Worm (Caenorhabditis elegans) whole organism, L4 larva: Measurements from ENCODE around the gene mca-1.

Source experiments
- D1046.2 ChIP-seq: fragments of 200-800 bp; sonication (Bioruptor generic); IDR thresholded peaks from 2 replicates; pipeline ENCODE4 v1.3.6; 2022; ENCODE audit warnings: missing genetic modification characterization, missing compliant biosample characterization
- F26F4.8 ChIP-seq: fragments of 200-800 bp; sonication (Bioruptor generic); conservative IDR thresholded peaks from 2 replicates; pipeline ENCODE4 v1.3.6; 2022; ENCODE audit warnings: missing genetic modification characterization, missing compliant biosample characterization
- T26A8.4 ChIP-seq: fragments of 200-800 bp; sonication (Bioruptor generic); IDR thresholded peaks from 2 replicates; pipeline ENCODE4 v1.3.6; 2022; ENCODE audit warnings: missing genetic modification characterization, missing compliant biosample characterization
- Y48G9A.11 ChIP-seq: fragments of 200-800 bp; sonication (Bioruptor generic); IDR thresholded peaks from 2 replicates; pipeline ENCODE4 v1.3.6; 2022; ENCODE audit warnings: missing genetic modification reagents, missing genetic modification characterization, missing compliant biosample characterization
- Y5F2A.4 ChIP-seq: fragments of 200-800 bp; sonication (Bioruptor generic); optimal IDR thresholded peaks from 2 replicates; lab custom pipeline; 2018; ENCODE audit warnings: mild to moderate bottlenecking, missing genetic modification characterization, missing compliant biosample characterization
- ZK546.5 ChIP-seq, 2 experiments: sonication (generic microtip); optimal IDR thresholded peaks; 2 replicates each; lab custom pipeline; 2017; ENCODE audit warnings: missing biosample characterization in 2 of 2, missing genetic modification characterization in 2 of 2
- aha-1 ChIP-seq: fragments of 150-350 bp; peaks from one replicate; lab custom pipeline; 2014; ENCODE audit warnings: missing biosample characterization, missing genetic modification characterization
- aly-2 ChIP-seq: sonication (generic microtip); optimal IDR thresholded peaks from 2 replicates; lab custom pipeline; 2018; ENCODE audit warnings: missing biosample characterization, missing genetic modification characterization
- ceh-20 ChIP-seq: fragments of 200-800 bp; sonication (Bioruptor generic); IDR thresholded peaks from 2 replicates; pipeline ENCODE4 v1.3.6; 2022; ENCODE audit warnings: missing genetic modification reagents, missing genetic modification characterization, missing compliant biosample characterization
- ceh-44 ChIP-seq: fragments of 200-800 bp; sonication (Bioruptor generic); IDR thresholded peaks from 2 replicates; pipeline ENCODE4 v1.3.6; 2022; ENCODE audit warnings: missing genetic modification reagents, missing genetic modification characterization, missing compliant biosample characterization
- cey-2 ChIP-seq: sonication (generic microtip); optimal IDR thresholded peaks from 3 replicates; lab custom pipeline; 2017; ENCODE audit warnings: missing genetic modification characterization, mild to moderate bottlenecking, missing compliant biosample characterization, antibody characterized with exemption, borderline replicate concordance; ENCODE audit not compliant: insufficient read depth
- daf-12 ChIP-seq: fragments of 150-350 bp; optimal IDR thresholded peaks from 2 replicates; lab custom pipeline; 2014; ENCODE audit warnings: missing biosample characterization, missing genetic modification reagents, missing genetic modification characterization
- daf-19 ChIP-seq: fragments of 200-800 bp; sonication (Bioruptor generic); conservative IDR thresholded peaks from 2 replicates; pipeline ENCODE4 v1.3.6; 2022; ENCODE audit warnings: missing genetic modification characterization, missing compliant biosample characterization
- daf-8 ChIP-seq: fragments of 200-800 bp; sonication (Bioruptor generic); IDR thresholded peaks from 2 replicates; pipeline ENCODE4 v1.3.6; 2022; ENCODE audit warnings: missing genetic modification characterization, missing compliant biosample characterization
- duxl-1 ChIP-seq: sonication (generic microtip); optimal IDR thresholded peaks from 2 replicates; lab custom pipeline; 2016; ENCODE audit warnings: mild to moderate bottlenecking, missing genetic modification characterization, moderate library complexity, missing compliant biosample characterization; ENCODE audit not compliant: poor library complexity
- fkh-10 ChIP-seq: fragments of 150-350 bp; optimal IDR thresholded peaks from 2 replicates; lab custom pipeline; 2014; ENCODE audit warnings: missing biosample characterization, missing genetic modification reagents, missing genetic modification characterization
- hlh-30 ChIP-seq: sonication (generic microtip); optimal IDR thresholded peaks from 2 replicates; lab custom pipeline; 2017; ENCODE audit warnings: antibody characterized with exemption, mild to moderate bottlenecking, missing genetic modification characterization, missing compliant biosample characterization; ENCODE audit not compliant: insufficient read depth
- hmg-1.1 ChIP-seq: fragments of 200-800 bp; sonication (Bioruptor generic); IDR thresholded peaks from 2 replicates; pipeline ENCODE4 v1.3.6; 2022; ENCODE audit warnings: missing genetic modification reagents, missing genetic modification characterization, missing compliant biosample characterization
- lim-7 ChIP-seq: fragments of 200-800 bp; sonication (Bioruptor generic); IDR thresholded peaks from 2 replicates; pipeline ENCODE4 v1.3.6; 2022; ENCODE audit warnings: missing genetic modification characterization, missing compliant biosample characterization
- lin-38 ChIP-seq: fragments of 200-800 bp; sonication (Bioruptor generic); IDR thresholded peaks from 2 replicates; pipeline ENCODE4 v1.3.6; 2022; ENCODE audit warnings: missing genetic modification reagents, missing genetic modification characterization, missing compliant biosample characterization
- mep-1 ChIP-seq: fragments of 150-350 bp; sonication (generic microtip); optimal IDR thresholded peaks from 3 replicates; lab custom pipeline; 2014; ENCODE audit warnings: missing biosample characterization, missing genetic modification characterization
- mxl-3 ChIP-seq: fragments of 200-800 bp; sonication (Bioruptor generic); optimal IDR thresholded peaks from 2 replicates; lab custom pipeline; 2018; ENCODE audit warnings: mild to moderate bottlenecking, missing genetic modification characterization, missing compliant biosample characterization
- nhr-10 ChIP-seq: fragments of 150-350 bp; optimal IDR thresholded peaks from 2 replicates; lab custom pipeline; 2014; ENCODE audit warnings: missing biosample characterization, missing genetic modification characterization
- nhr-102 ChIP-seq: sonication (generic microtip); optimal IDR thresholded peaks from 2 replicates; lab custom pipeline; 2016; ENCODE audit warnings: mild to moderate bottlenecking, missing genetic modification characterization, moderate library complexity, missing compliant biosample characterization
- nhr-28 ChIP-seq: fragments of 150-350 bp; optimal IDR thresholded peaks from 2 replicates; lab custom pipeline; 2014; ENCODE audit warnings: missing biosample characterization, missing genetic modification characterization
- nhr-42 ChIP-seq: fragments of 200-800 bp; sonication (Bioruptor generic); IDR thresholded peaks from 2 replicates; pipeline ENCODE4 v1.3.6; 2022; ENCODE audit warnings: missing genetic modification characterization, missing compliant biosample characterization
- nhr-48 ChIP-seq: sonication (generic microtip); optimal IDR thresholded peaks from 2 replicates; lab custom pipeline; 2016; ENCODE audit warnings: mild to moderate bottlenecking, missing genetic modification characterization, missing compliant biosample characterization
- nhr-77 ChIP-seq: fragments of 150-350 bp; optimal IDR thresholded peaks from 2 replicates; lab custom pipeline; 2014; ENCODE audit warnings: missing biosample characterization, missing genetic modification characterization
- pha-4 ChIP-seq, 2 experiments: fragments of 150-350 bp in 1 of 2; fragments of 200-800 bp in 1 of 2; sonication (Bioruptor generic) in 1 of 2; IDR thresholded peaks in 1 of 2; optimal IDR thresholded peaks in 1 of 2; 2 replicates each; pipeline versions ENCODE4 v1.3.6 to Lab custom; 2014 to 2022; ENCODE audit warnings: missing genetic modification characterization in 2 of 2, missing genetic modification reagents in 2 of 2, missing biosample characterization in 1 of 2, missing compliant biosample characterization in 1 of 2
- php-3 ChIP-seq: fragments of 200-800 bp; sonication (Bioruptor generic); IDR thresholded peaks from 2 replicates; pipeline ENCODE4 v1.3.6; 2022; ENCODE audit warnings: missing genetic modification reagents, missing genetic modification characterization, missing compliant biosample characterization
- pqm-1 ChIP-seq: sonication (generic microtip); optimal IDR thresholded peaks from 2 replicates; lab custom pipeline; 2017; ENCODE audit warnings: missing biosample characterization, missing genetic modification characterization
- rbr-2 ChIP-seq: sonication (generic microtip); optimal IDR thresholded peaks from 2 replicates; lab custom pipeline; 2016; ENCODE audit warnings: missing genotype, missing genetic modification characterization, missing compliant biosample characterization
- tag-97 ChIP-seq: fragments of 200-800 bp; sonication (Bioruptor generic); IDR thresholded peaks from 2 replicates; pipeline ENCODE4 v1.3.6; 2022; ENCODE audit warnings: missing genetic modification characterization, missing compliant biosample characterization
- unc-130 ChIP-seq: sonication (generic microtip); optimal IDR thresholded peaks from 2 replicates; lab custom pipeline; 2016; ENCODE audit warnings: missing genetic modification reagents, missing genetic modification characterization, missing compliant biosample characterization
- unc-62 ChIP-seq, 3 experiments: fragments of 150-350 bp in 1 of 3; sonication (generic microtip); optimal IDR thresholded peaks in 2 of 3; peaks in 1 of 3; 1 replicate in 1 of 3; 2 replicates in 2 of 3; lab custom pipeline; 2014 to 2017; ENCODE audit warnings: missing biosample characterization in 3 of 3, missing genetic modification characterization in 3 of 3, missing genetic modification reagents in 3 of 3, missing genotype in 1 of 3
- zag-1 ChIP-seq: fragments of 150-350 bp; optimal IDR thresholded peaks from 2 replicates; lab custom pipeline; 2014; ENCODE audit warnings: missing biosample characterization, missing genetic modification characterization
- zfp-3 ChIP-seq: fragments of 200-800 bp; sonication (Bioruptor generic); conservative IDR thresholded peaks from 2 replicates; pipeline ENCODE4 v1.3.6; 2022; ENCODE audit warnings: missing genetic modification reagents, missing genetic modification characterization, missing compliant biosample characterization
- zip-11 ChIP-seq: fragments of 200-800 bp; sonication (Bioruptor generic); IDR thresholded peaks from 2 replicates; pipeline ENCODE4 v1.3.6; 2022; ENCODE audit warnings: missing genetic modification characterization, missing compliant biosample characterization
- ztf-11 ChIP-seq: fragments of 150-350 bp; optimal IDR thresholded peaks from 2 replicates; lab custom pipeline; 2014; ENCODE audit warnings: missing biosample characterization, missing genetic modification characterization

Gene mca-1

DNA sequence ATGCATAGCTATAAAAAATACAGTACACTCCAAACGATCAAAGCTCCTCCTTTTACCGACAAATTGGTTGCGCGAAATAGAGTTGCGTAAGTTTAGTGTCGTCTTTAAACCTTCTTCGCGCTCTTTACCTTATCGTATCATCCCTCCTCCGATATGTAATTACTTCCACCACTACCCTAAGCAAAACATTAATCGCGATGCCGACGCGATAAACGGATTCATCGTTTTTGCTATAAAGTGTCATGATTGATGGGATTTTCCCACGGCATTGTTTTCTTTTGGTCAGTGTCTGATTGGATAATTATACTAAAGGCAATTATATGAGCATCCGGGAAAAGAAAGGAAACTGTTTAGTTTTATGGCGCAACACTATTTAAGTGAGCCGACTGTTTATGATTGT, 15.9 kb downstream of the mca-1 start:
- TF ChIP-seq D1046.2 (GFP tag; lab: Robert Waterston, UW) (no peak), unc-62 (GFP tag; optimal IDR thresholded peaks at IDR 0.05 in 1 of 2; lab: Kevin White, UChicago) (peak in 1 of 2 experiments; percentile 12), unc-62 (tag; optimal IDR thresholded peaks at IDR 0.05; lab: Kevin White, UChicago) (no peak)

DNA sequence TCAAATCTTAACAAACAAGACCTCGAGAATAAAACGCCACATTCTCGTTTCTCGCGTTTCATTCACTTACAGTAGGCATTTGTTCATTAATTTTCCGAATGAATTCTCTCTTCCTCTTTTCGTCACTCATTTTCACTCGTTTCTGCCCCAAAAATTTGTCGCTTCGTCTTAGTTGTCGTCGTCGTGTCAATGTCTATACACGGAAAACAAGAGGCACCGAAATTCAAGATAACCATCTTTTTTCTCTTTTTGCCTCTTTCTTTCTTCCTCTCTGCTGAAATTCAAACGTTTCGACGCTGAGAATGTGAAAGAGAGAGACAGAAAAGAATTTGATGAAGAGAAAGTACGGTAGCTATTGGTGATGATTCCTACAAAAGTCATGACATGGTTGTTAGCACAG, 16.7 kb downstream of the mca-1 start:
- TF ChIP-seq unc-62 (GFP tag; optimal IDR thresholded peaks at IDR 0.05 in 1 of 2; lab: Kevin White, UChicago) (peak in 1 of 2 experiments; percentile 49), unc-62 (tag; optimal IDR thresholded peaks at IDR 0.05; lab: Kevin White, UChicago) (no peak), nhr-77 (no peak), hmg-1.1 (GFP tag; lab: Robert Waterston, UW) (0 out of 2 replicates have a peak, but pooled peaks have one; percentile 12)
- TF ChIP-seq, all 104 proteins: peak for 2

DNA sequence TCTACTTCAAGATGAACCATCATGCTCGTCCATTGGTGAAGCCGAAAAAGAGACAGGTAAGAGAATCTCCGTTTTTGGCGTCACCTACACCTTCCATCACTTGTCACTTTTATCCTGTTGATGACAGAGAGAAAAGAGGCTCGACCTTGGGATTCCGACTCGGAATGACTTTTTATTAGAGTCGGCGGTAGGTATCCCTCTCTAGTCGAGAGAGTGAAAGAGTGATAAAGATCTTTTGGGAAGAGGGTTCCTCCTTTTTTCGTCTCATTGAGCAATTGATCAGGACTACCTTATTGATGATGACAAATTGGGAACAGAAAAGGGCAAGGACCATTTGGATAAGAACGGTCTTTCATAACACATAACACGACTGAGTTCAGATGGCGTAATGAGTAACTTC, 17.4 kb downstream of the mca-1 start:
- TF ChIP-seq aha-1 (no peak), unc-62 (GFP tag; optimal IDR thresholded peaks at IDR 0.05 in 1 of 2; lab: Kevin White, UChicago) (peak in 1 of 2 experiments; percentile 88), unc-62 (tag; optimal IDR thresholded peaks at IDR 0.05; lab: Kevin White, UChicago) (no peak), pha-4 (GFP tag; IDR thresholded peaks at IDR 0.05; lab: Robert Waterston, UW) (no peak), pha-4 (tag; optimal IDR thresholded peaks at IDR 0.05; lab: Kevin White, UChicago) (no peak), lin-38 (GFP tag; lab: Robert Waterston, UW) (no peak), aly-2 (tag; lab: Kevin White, UChicago) (no peak), rbr-2 (tag; lab: Kevin White, UChicago) (no peak), mxl-3 (no peak), T26A8.4 (GFP tag; lab: Robert Waterston, UW) (no peak)

DNA sequence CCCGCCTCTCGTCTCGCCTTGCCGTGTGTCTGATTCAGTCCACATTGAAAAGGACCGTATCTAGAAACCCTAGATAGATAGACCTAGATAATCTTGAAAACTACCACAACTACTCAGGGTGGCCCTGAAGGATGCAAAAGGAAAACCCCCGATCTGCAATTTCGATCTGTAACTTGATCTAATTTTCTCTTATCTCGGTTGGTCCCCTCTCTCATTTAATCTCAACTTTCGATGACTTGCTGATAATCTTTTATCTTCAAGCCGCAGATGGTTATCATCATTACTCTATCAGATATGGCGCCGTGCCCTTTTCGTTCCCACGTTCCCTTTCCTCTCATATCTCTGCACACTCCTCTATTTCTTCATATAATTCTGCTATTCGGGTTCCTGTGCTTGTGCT, 19.2 kb downstream of the mca-1 start:
- TF ChIP-seq nhr-48 (tag; lab: Kevin White, UChicago) (no peak), Y48G9A.11 (GFP tag; lab: Robert Waterston, UW) (no peak), F26F4.8 (GFP tag; lab: Robert Waterston, UW) (no peak), hlh-30 (tag; lab: Kevin White, UChicago) (no peak), Y5F2A.4 (GFP tag; lab: Kevin White, UChicago) (no peak), lin-38 (GFP tag; lab: Robert Waterston, UW) (no peak), zfp-3 (GFP tag; lab: Robert Waterston, UW) (no peak), daf-19 (GFP tag; lab: Robert Waterston, UW) (no peak), php-3 (no peak), pha-4 (GFP tag; IDR thresholded peaks at IDR 0.05; lab: Robert Waterston, UW) (no peak), pha-4 (tag; optimal IDR thresholded peaks at IDR 0.05; lab: Kevin White, UChicago) (no peak), ztf-11 (no peak), hmg-1.1 (GFP tag; lab: Robert Waterston, UW) (no peak), ZK546.5 (tag; optimal IDR thresholded peaks at IDR 0.05; lab: Kevin White, UChicago) (no peak), cey-2 (tag; lab: Kevin White, UChicago) (no peak), ceh-44 (GFP tag; lab: Robert Waterston, UW) (no peak), fkh-10 (no peak), nhr-28 (tag; lab: Kevin White, UChicago) (no peak), pqm-1 (tag; lab: Kevin White, UChicago) (no peak), daf-8 (GFP tag; lab: Robert Waterston, UW) (no peak)
- TF ChIP-seq, all 104 proteins: peak for 0

DNA sequence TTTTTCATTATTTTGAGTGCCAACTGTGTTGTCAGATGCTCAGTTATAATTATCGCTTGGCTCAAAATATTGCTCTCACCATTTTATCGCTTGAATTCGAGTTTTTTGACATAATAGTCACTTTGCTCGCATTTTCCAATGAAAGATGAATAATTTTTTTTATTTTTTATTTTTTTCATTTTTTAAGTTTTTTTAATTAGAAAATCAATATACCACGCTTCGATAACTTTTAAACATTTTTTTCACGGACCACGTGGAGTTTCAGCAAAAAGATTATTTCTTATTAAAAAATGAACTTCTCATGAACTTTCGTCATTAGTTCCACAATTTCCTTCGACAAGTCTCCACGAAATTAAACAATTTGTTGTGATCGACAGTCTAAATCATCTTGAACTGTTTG, 20.1 kb downstream of the mca-1 start, which contains the start of gene elt-1:
Gene elt-1 (plus strand): TSS at position 301 of the 400 bp plus-strand sequence.
- TF ChIP-seq nhr-10 (no peak), unc-130 (GFP tag; lab: Kevin White, UChicago) (no peak), ceh-44 (GFP tag; lab: Robert Waterston, UW) (no peak)

DNA sequence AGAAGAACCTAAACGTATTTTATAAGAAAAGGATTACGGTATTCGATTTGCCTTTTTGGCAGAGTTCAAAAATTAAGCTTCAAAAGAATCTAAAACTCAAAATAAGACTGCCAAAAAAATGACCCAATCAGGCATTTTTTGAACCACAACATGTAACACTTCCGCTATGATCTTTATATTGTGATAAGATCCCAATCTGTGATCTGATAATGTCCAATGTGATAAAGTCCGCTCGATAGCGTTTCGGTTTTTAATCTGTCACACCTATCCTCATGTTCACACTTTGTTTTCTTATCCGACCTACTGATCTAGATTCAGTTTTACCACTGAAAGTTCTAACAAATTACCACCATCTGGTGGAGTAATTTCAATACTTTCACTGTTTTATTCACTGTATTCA, 20.7 kb downstream of the mca-1 start:
- no peak for TF ChIP-seq ceh-20
- no peak for TF ChIP-seq daf-8 (GFP tag; lab: Robert Waterston, UW)
- no peak for TF ChIP-seq zfp-3 (GFP tag; lab: Robert Waterston, UW)
- no peak for TF ChIP-seq zag-1 (tag; lab: Kevin White, UChicago)
- no peak for TF ChIP-seq zip-11 (GFP tag; lab: Robert Waterston, UW)
- no peak for TF ChIP-seq tag-97 (GFP tag; lab: Robert Waterston, UW)
- no peak for TF ChIP-seq rbr-2 (tag; lab: Kevin White, UChicago)
- no peak for TF ChIP-seq cey-2 (tag; lab: Kevin White, UChicago)
- TF ChIP-seq daf-12 (tag; lab: Kevin White, UChicago): no peak
- no peak for TF ChIP-seq duxl-1
- no peak for TF ChIP-seq nhr-102 (tag; lab: Kevin White, UChicago)
- no peak for TF ChIP-seq lim-7 (GFP tag; lab: Robert Waterston, UW)
- TF ChIP-seq mep-1 (tag; lab: Kevin White, UChicago): no peak
- no peak for TF ChIP-seq nhr-42 (GFP tag; lab: Robert Waterston, UW)
- TF ChIP-seq, all 104 proteins: peak for 0
